Worm (Caenorhabditis elegans) whole organism, L4 larva: ENCODE measurements around the gene ttr-11.

Experiments
- D1046.2 ChIP-seq: fragments of 200-800 bp; sonication (Bioruptor generic); IDR thresholded peaks from 2 replicates; pipeline ENCODE4 v1.3.6; 2022; ENCODE audit warnings: missing genetic modification characterization, missing compliant biosample characterization
- F10B5.3 ChIP-seq: sonication (generic microtip); optimal IDR thresholded peaks from 2 replicates; lab custom pipeline; 2016; ENCODE audit warnings: mild to moderate bottlenecking, missing genetic modification characterization, missing compliant biosample characterization
- F37D6.2 ChIP-seq: sonication (generic microtip); optimal IDR thresholded peaks from 2 replicates; lab custom pipeline; 2016; ENCODE audit warnings: mild to moderate bottlenecking, missing genetic modification characterization, missing compliant biosample characterization
- F44E2.7 ChIP-seq: fragments of 200-800 bp; sonication (Bioruptor generic); IDR thresholded peaks from 2 replicates; pipeline ENCODE4 v2.1.2; 2022; ENCODE audit warnings: missing genetic modification characterization, missing compliant biosample characterization
- R02D3.7 ChIP-seq: fragments of 150-350 bp; sonication (generic microtip); optimal IDR thresholded peaks from 3 replicates; lab custom pipeline; 2014; ENCODE audit warnings: missing biosample characterization, missing genetic modification characterization
- ZK337.2 ChIP-seq: fragments of 200-800 bp; sonication (Bioruptor generic); IDR thresholded peaks from 2 replicates; pipeline ENCODE4 v1.3.6; 2022; ENCODE audit warnings: missing genetic modification reagents, missing genetic modification characterization, missing compliant biosample characterization
- ZK546.5 ChIP-seq, 2 experiments: sonication (generic microtip); optimal IDR thresholded peaks; 2 replicates each; lab custom pipeline; 2017; ENCODE audit warnings: missing biosample characterization in 2 of 2, missing genetic modification characterization in 2 of 2
- aha-1 ChIP-seq: fragments of 150-350 bp; peaks from one replicate; lab custom pipeline; 2014; ENCODE audit warnings: missing biosample characterization, missing genetic modification characterization
- arid-1 ChIP-seq: fragments of 200-800 bp; sonication (Bioruptor generic); conservative IDR thresholded peaks from 2 replicates; pipeline ENCODE4 v1.3.6; 2022; ENCODE audit warnings: missing genetic modification reagents, missing genetic modification characterization, missing compliant biosample characterization
- attf-4 ChIP-seq: sonication (generic microtip); optimal IDR thresholded peaks from 3 replicates; lab custom pipeline; 2017; ENCODE audit warnings: missing biosample characterization, missing genetic modification characterization
- ceh-20 ChIP-seq: fragments of 200-800 bp; sonication (Bioruptor generic); IDR thresholded peaks from 2 replicates; pipeline ENCODE4 v1.3.6; 2022; ENCODE audit warnings: missing genetic modification reagents, missing genetic modification characterization, missing compliant biosample characterization
- ceh-28 ChIP-seq: fragments of 150-350 bp; optimal IDR thresholded peaks from 2 replicates; lab custom pipeline; 2014; ENCODE audit warnings: missing biosample characterization, missing genetic modification reagents, missing genetic modification characterization
- ceh-32 ChIP-seq: sonication (generic microtip); optimal IDR thresholded peaks from 2 replicates; lab custom pipeline; 2016; ENCODE audit warnings: mild to moderate bottlenecking, missing genetic modification characterization, missing compliant biosample characterization; ENCODE audit not compliant: poor library complexity
- cey-2 ChIP-seq: sonication (generic microtip); optimal IDR thresholded peaks from 3 replicates; lab custom pipeline; 2017; ENCODE audit warnings: missing genetic modification characterization, mild to moderate bottlenecking, missing compliant biosample characterization, antibody characterized with exemption, borderline replicate concordance; ENCODE audit not compliant: insufficient read depth
- dpl-1 ChIP-seq: fragments of 150-350 bp; optimal IDR thresholded peaks from 2 replicates; lab custom pipeline; 2014; ENCODE audit warnings: missing biosample characterization, missing genetic modification reagents, missing genetic modification characterization
- dve-1 ChIP-seq: sonication (generic microtip); optimal IDR thresholded peaks from 2 replicates; lab custom pipeline; 2017; ENCODE audit warnings: antibody characterized with exemption, mild to moderate bottlenecking, missing genetic modification characterization, missing compliant biosample characterization; ENCODE audit not compliant: insufficient read depth
- egl-43 ChIP-seq: fragments of 200-800 bp; sonication (Bioruptor generic); IDR thresholded peaks from 2 replicates; pipeline ENCODE4 v1.3.6; 2022; ENCODE audit warnings: missing genetic modification reagents, missing genetic modification characterization, missing compliant biosample characterization
- hif-1 ChIP-seq, 2 experiments: sonication (generic microtip); optimal IDR thresholded peaks; 2 replicates each; lab custom pipeline; 2016 to 2017; ENCODE audit warnings: missing compliant biosample characterization in 2 of 2, missing genetic modification characterization in 2 of 2, missing genetic modification reagents in 2 of 2, missing genotype in 2 of 2, mild to moderate bottlenecking in 1 of 2
- hlh-11 ChIP-seq: fragments of 200-800 bp; sonication (Bioruptor generic); optimal IDR thresholded peaks from 2 replicates; lab custom pipeline; 2018; ENCODE audit warnings: mild to moderate bottlenecking, missing genetic modification characterization, missing compliant biosample characterization
- hmg-1.1 ChIP-seq: fragments of 200-800 bp; sonication (Bioruptor generic); IDR thresholded peaks from 2 replicates; pipeline ENCODE4 v1.3.6; 2022; ENCODE audit warnings: missing genetic modification reagents, missing genetic modification characterization, missing compliant biosample characterization
- lim-7 ChIP-seq: fragments of 200-800 bp; sonication (Bioruptor generic); IDR thresholded peaks from 2 replicates; pipeline ENCODE4 v1.3.6; 2022; ENCODE audit warnings: missing genetic modification characterization, missing compliant biosample characterization
- lin-1 ChIP-seq: fragments of 200-800 bp; sonication (Bioruptor generic); IDR thresholded peaks from 2 replicates; pipeline ENCODE4 v1.3.6; 2022; ENCODE audit warnings: missing genetic modification reagents, missing genetic modification characterization, missing compliant biosample characterization
- lin-29 ChIP-seq: fragments of 200-800 bp; sonication (Bioruptor generic); IDR thresholded peaks from 2 replicates; pipeline ENCODE4 v1.3.6; 2022; ENCODE audit warnings: missing genetic modification reagents, missing genetic modification characterization, missing compliant biosample characterization
- lin-39 ChIP-seq: fragments of 150-350 bp; optimal IDR thresholded peaks from 2 replicates; lab custom pipeline; 2014; ENCODE audit warnings: missing biosample characterization, missing genetic modification reagents, missing genetic modification characterization
- lir-3 ChIP-seq: sonication (generic microtip); optimal IDR thresholded peaks from 2 replicates; lab custom pipeline; 2016; ENCODE audit warnings: mild to moderate bottlenecking, missing genetic modification characterization, missing compliant biosample characterization
- madf-9 ChIP-seq: fragments of 200-800 bp; sonication (Bioruptor generic); conservative IDR thresholded peaks from 2 replicates; pipeline ENCODE4 v1.3.6; 2022; ENCODE audit warnings: missing genetic modification reagents, missing genetic modification characterization, missing compliant biosample characterization
- mdl-1 ChIP-seq, 2 experiments: fragments of 150-350 bp in 1 of 2; sonication (generic microtip) in 1 of 2; optimal IDR thresholded peaks; 2 replicates each; lab custom pipeline; 2014 to 2017; ENCODE audit warnings: missing biosample characterization in 2 of 2, missing genetic modification characterization in 2 of 2
- mes-2 ChIP-seq: sonication (generic microtip); optimal IDR thresholded peaks from 2 replicates; lab custom pipeline; 2016; ENCODE audit warnings: missing genotype, mild to moderate bottlenecking, missing genetic modification characterization, missing compliant biosample characterization; ENCODE audit not compliant: poor library complexity, severe bottlenecking
- mxl-3 ChIP-seq: fragments of 200-800 bp; sonication (Bioruptor generic); optimal IDR thresholded peaks from 2 replicates; lab custom pipeline; 2018; ENCODE audit warnings: mild to moderate bottlenecking, missing genetic modification characterization, missing compliant biosample characterization
- nhr-102 ChIP-seq: sonication (generic microtip); optimal IDR thresholded peaks from 2 replicates; lab custom pipeline; 2016; ENCODE audit warnings: mild to moderate bottlenecking, missing genetic modification characterization, moderate library complexity, missing compliant biosample characterization
- nhr-11 ChIP-seq: fragments of 150-350 bp; optimal IDR thresholded peaks from 2 replicates; lab custom pipeline; 2014; ENCODE audit warnings: missing biosample characterization, missing genetic modification characterization
- nhr-25 ChIP-seq: sonication (generic microtip); optimal IDR thresholded peaks from 2 replicates; lab custom pipeline; 2017; ENCODE audit warnings: missing genetic modification characterization, mild to moderate bottlenecking, missing compliant biosample characterization, antibody characterized with exemption, moderate library complexity, borderline replicate concordance; ENCODE audit not compliant: insufficient read depth
- nhr-6 ChIP-seq: fragments of 150-350 bp; optimal IDR thresholded peaks from 2 replicates; lab custom pipeline; 2014; ENCODE audit warnings: missing biosample characterization, missing genetic modification characterization
- nhr-77 ChIP-seq: fragments of 150-350 bp; optimal IDR thresholded peaks from 2 replicates; lab custom pipeline; 2014; ENCODE audit warnings: missing biosample characterization, missing genetic modification characterization
- php-3 ChIP-seq: fragments of 200-800 bp; sonication (Bioruptor generic); IDR thresholded peaks from 2 replicates; pipeline ENCODE4 v1.3.6; 2022; ENCODE audit warnings: missing genetic modification reagents, missing genetic modification characterization, missing compliant biosample characterization
- rbr-2 ChIP-seq: sonication (generic microtip); optimal IDR thresholded peaks from 2 replicates; lab custom pipeline; 2016; ENCODE audit warnings: missing genotype, missing genetic modification characterization, missing compliant biosample characterization
- saeg-2 ChIP-seq: fragments of 200-800 bp; sonication (Bioruptor generic); IDR thresholded peaks from 2 replicates; pipeline ENCODE4 v1.3.6; 2022; ENCODE audit warnings: missing genetic modification reagents, missing genetic modification characterization, missing compliant biosample characterization
- sdz-12 ChIP-seq: fragments of 200-800 bp; sonication (Bioruptor generic); optimal IDR thresholded peaks from 2 replicates; lab custom pipeline; 2018; ENCODE audit warnings: mild to moderate bottlenecking, missing genetic modification characterization, missing compliant biosample characterization
- snpc-4 ChIP-seq: fragments of 150-350 bp; optimal IDR thresholded peaks from 2 replicates; lab custom pipeline; 2014; ENCODE audit warnings: missing biosample characterization, missing genetic modification characterization
- spr-1 ChIP-seq: sonication (generic microtip); optimal IDR thresholded peaks from 2 replicates; lab custom pipeline; 2016; ENCODE audit warnings: mild to moderate bottlenecking, missing genetic modification characterization, missing compliant biosample characterization
- tag-97 ChIP-seq: fragments of 200-800 bp; sonication (Bioruptor generic); IDR thresholded peaks from 2 replicates; pipeline ENCODE4 v1.3.6; 2022; ENCODE audit warnings: missing genetic modification characterization, missing compliant biosample characterization
- unc-62 ChIP-seq, 3 experiments: fragments of 150-350 bp in 1 of 3; sonication (generic microtip); optimal IDR thresholded peaks in 2 of 3; peaks in 1 of 3; 1 replicate in 1 of 3; 2 replicates in 2 of 3; lab custom pipeline; 2014 to 2017; ENCODE audit warnings: missing biosample characterization in 3 of 3, missing genetic modification characterization in 3 of 3, missing genetic modification reagents in 3 of 3, missing genotype in 1 of 3
- zfp-2 ChIP-seq: sonication (generic microtip); optimal IDR thresholded peaks from 2 replicates; lab custom pipeline; 2016; ENCODE audit warnings: mild to moderate bottlenecking, missing genetic modification characterization, missing compliant biosample characterization
- zfp-3 ChIP-seq: fragments of 200-800 bp; sonication (Bioruptor generic); conservative IDR thresholded peaks from 2 replicates; pipeline ENCODE4 v1.3.6; 2022; ENCODE audit warnings: missing genetic modification reagents, missing genetic modification characterization, missing compliant biosample characterization
- zip-11 ChIP-seq: fragments of 200-800 bp; sonication (Bioruptor generic); IDR thresholded peaks from 2 replicates; pipeline ENCODE4 v1.3.6; 2022; ENCODE audit warnings: missing genetic modification characterization, missing compliant biosample characterization

The ttr-11 gene

DNA sequence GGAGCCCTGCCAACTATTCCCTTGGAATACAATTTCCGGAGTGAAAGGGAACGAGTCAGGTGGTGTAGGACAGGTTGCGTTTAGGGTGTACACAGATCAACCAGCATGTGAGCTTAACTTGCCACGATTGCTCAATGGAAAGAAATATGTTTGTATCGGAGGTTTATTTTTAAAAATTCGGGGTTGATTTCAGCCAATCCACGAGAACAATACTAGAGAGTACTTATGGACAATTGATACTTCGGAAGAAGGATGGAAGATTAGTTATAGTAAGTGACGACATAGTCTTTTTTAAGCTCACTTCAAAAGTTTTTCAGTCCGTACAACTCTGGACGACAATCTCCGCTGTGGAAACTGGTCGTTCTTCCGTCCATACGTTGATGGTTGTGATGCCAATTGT, 28.2 kb upstream of the ttr-11 start:
- TF ChIP-seq ZK546.5 (tag; optimal IDR thresholded peaks at IDR 0.05; lab: Kevin White, UChicago): no peak
- no peak for TF ChIP-seq egl-43 (GFP tag; lab: Robert Waterston, UW)
- no peak for TF ChIP-seq F10B5.3 (tag; lab: Kevin White, UChicago)
- TF ChIP-seq unc-62 (GFP tag; optimal IDR thresholded peaks at IDR 0.05 in 1 of 2; lab: Kevin White, UChicago): peak in 1 of 2 experiments; percentile 97
- no peak for TF ChIP-seq unc-62 (tag; optimal IDR thresholded peaks at IDR 0.05; lab: Kevin White, UChicago)
- TF ChIP-seq saeg-2 (GFP tag; lab: Robert Waterston, UW): no peak
- no peak for TF ChIP-seq lin-39 (tag; lab: Kevin White, UChicago)
- no peak for TF ChIP-seq zfp-2

DNA sequence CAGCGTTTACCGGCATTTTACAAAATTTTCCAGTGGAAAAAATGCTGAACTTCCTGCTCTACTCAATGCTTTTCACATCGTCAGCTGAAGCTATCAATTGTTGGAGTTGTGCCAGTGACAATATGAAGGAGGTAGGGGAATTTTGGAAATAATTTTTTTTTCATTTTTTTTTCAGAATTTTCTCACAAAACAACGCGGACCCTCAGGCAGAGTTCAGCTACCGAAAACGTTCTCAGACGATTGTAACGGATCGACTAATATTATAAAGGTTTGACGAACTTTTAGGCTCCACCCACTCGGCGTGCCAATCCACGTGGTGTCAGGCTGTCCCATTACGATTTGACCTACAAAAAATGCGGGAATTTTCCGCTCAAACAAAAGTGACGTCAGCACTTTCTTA, 23.6 kb upstream of the ttr-11 start, which contains the start of gene F26F2.8:
Gene F26F2.8 (plus strand): TSS at position 13 of the 400 bp plus-strand sequence.
- TF ChIP-seq aha-1 (tag; lab: Kevin White, UChicago) (peak; percentile 90), php-3 (GFP tag; lab: Robert Waterston, UW) (no peak)
- TF ChIP-seq, all 104 proteins: peak for 1

DNA sequence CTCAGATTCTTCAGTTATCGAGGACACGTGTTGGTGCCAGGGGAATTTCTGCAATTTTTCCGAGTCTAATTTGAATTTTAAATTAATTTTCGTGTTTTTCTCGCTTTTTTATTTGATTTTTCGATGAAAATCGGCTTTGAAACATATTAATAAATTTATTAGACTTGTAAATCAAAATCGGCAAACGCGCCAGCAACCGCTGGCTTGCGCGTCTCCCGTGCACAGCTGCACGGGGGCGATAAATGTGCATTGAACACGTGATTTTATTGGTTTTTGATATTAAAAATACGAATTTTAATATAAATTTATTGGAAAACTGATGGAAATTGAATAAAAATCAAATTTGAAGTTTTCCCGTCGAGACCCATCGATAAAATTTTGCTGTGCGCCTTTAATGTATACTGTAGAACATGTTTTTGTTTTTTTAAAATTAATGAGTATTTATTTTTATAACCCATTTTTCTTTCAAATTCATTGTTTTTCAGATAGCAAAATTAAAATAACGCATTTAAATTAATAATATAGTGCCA, 22.5 kb upstream of the ttr-11 start, which contains the start of gene F26F2.7:
Gene F26F2.7 (plus strand): TSS at position 480 of the 530 bp plus-strand sequence.
- TF ChIP-seq R02D3.7 (tag; lab: Kevin White, UChicago) (no peak), nhr-25 (tag; lab: Kevin White, UChicago) (no peak), madf-9 (peak; percentile 39; the same call in 1 of the 2 replicates), lin-29 (GFP tag; lab: Robert Waterston, UW) (no peak), lir-3 (no peak), snpc-4 (no peak), cey-2 (tag; lab: Kevin White, UChicago) (no peak), hif-1 (tag; optimal IDR thresholded peaks at IDR 0.05; lab: Kevin White, UChicago) (peak in 1 of 2 experiments; percentile 66), nhr-6 (peak; percentile 21), nhr-102 (tag; lab: Kevin White, UChicago) (peak; percentile 79), mdl-1 (tag; optimal IDR thresholded peaks at IDR 0.05; lab: Kevin White, UChicago) (peak; percentile 19 to 81), ZK337.2 (GFP tag; lab: Robert Waterston, UW) (no peak), mxl-3 (GFP tag; lab: Kevin White, UChicago) (peak; percentile 47), lim-7 (GFP tag; lab: Robert Waterston, UW) (no peak), zfp-2 (no peak), nhr-11 (tag; lab: Kevin White, UChicago) (peak; percentile 30), D1046.2 (GFP tag; lab: Robert Waterston, UW) (no peak), ZK546.5 (tag; optimal IDR thresholded peaks at IDR 0.05; lab: Kevin White, UChicago) (no peak), nhr-77 (tag; lab: Kevin White, UChicago) (peak; percentile 72), rbr-2 (tag; lab: Kevin White, UChicago) (peak; percentile 84), F37D6.2 (peak; percentile 63), dve-1 (tag; lab: Kevin White, UChicago) (peak; percentile 97), attf-4 (tag; lab: Kevin White, UChicago) (no peak), F44E2.7 (0 out of 2 replicates have a peak, but pooled peaks have one; percentile 47), dpl-1 (GFP tag; lab: Kevin White, UChicago) (peak; percentile 79), spr-1 (tag; lab: Kevin White, UChicago) (peak; percentile 70), ceh-20 (GFP tag; lab: Robert Waterston, UW) (peak; percentile 94), hlh-11 (tag; lab: Kevin White, UChicago) (peak; percentile 95), arid-1 (GFP tag; lab: Robert Waterston, UW) (peak; percentile 64), mes-2 (tag; lab: Kevin White, UChicago) (peak; percentile 88), sdz-12 (GFP tag; lab: Kevin White, UChicago) (no peak), hmg-1.1 (peak; percentile 84), ceh-28 (tag; lab: Kevin White, UChicago) (no peak), zfp-3 (GFP tag; lab: Robert Waterston, UW) (no peak), tag-97 (no peak), zip-11 (no peak), ceh-32 (tag; lab: Kevin White, UChicago) (no peak), lin-1 (GFP tag; lab: Robert Waterston, UW) (peak; percentile 65; the same call in 1 of the 2 replicates)
